Fruit fly (Drosophila melanogaster) whole organism, embryonic: ENCODE measurements around the gene CycA.

Source experiments
- Asciz ChIP-seq: fragments of 200-800 bp; sonication (Bioruptor generic); optimal IDR thresholded peaks from 2 replicates; lab custom pipeline; 2017; ENCODE audit warnings: missing biosample characterization, mild to moderate bottlenecking, missing genetic modification characterization, missing genetic modification reagents
- Atf-2 ChIP-seq: fragments of 200-800 bp; sonication (Bioruptor generic); optimal IDR thresholded peaks from 2 replicates; lab custom pipeline; 2016; ENCODE audit warnings: missing biosample characterization, missing genetic modification characterization
- C15 ChIP-seq: fragments of 200-800 bp; sonication (Bioruptor generic); IDR thresholded peaks from 3 replicates; pipeline ENCODE4 v1.3.6; 2022; ENCODE audit warnings: missing biosample characterization, missing genetic modification characterization
- CG10321 ChIP-seq: fragments of 200-800 bp; sonication (Bioruptor generic); IDR thresholded peaks from 2 replicates; pipeline ENCODE4 v1.3.6; 2022; ENCODE audit warnings: missing biosample characterization, missing genetic modification characterization
- CG10431 ChIP-seq: fragments of 200-800 bp; sonication (Bioruptor generic); optimal IDR thresholded peaks from 3 replicates; lab custom pipeline; 2018; ENCODE audit warnings: missing biosample characterization, mild to moderate bottlenecking, missing genetic modification characterization
- CG11696 ChIP-seq: fragments of 200-800 bp; sonication (Bioruptor generic); IDR thresholded peaks from 2 replicates; pipeline ENCODE4 v1.3.6; 2022; ENCODE audit warnings: missing biosample characterization, missing genetic modification characterization
- CG12155 ChIP-seq: fragments of 200-800 bp; sonication (Bioruptor generic); optimal IDR thresholded peaks from 3 replicates; lab custom pipeline; 2016; ENCODE audit warnings: missing biosample characterization, missing genetic modification characterization
- CG12299 ChIP-seq: fragments of 200-800 bp; sonication (Bioruptor generic); optimal IDR thresholded peaks from 2 replicates; lab custom pipeline; 2018; ENCODE audit warnings: missing biosample characterization, mild to moderate bottlenecking, missing genetic modification characterization
- CG14667 ChIP-seq: fragments of 200-800 bp; sonication (Bioruptor generic); IDR thresholded peaks from 2 replicates; pipeline ENCODE4 v1.3.6; 2022; ENCODE audit warnings: missing biosample characterization, missing genetic modification characterization
- CG15696 ChIP-seq: fragments of 200-800 bp; sonication (Bioruptor generic); optimal IDR thresholded peaks from 2 replicates; lab custom pipeline; 2019; ENCODE audit warnings: missing biosample characterization, mild to moderate bottlenecking, missing genetic modification characterization, moderate library complexity
- CG16863 ChIP-seq: fragments of 200-800 bp; sonication (Bioruptor generic); optimal IDR thresholded peaks from 3 replicates; lab custom pipeline; 2016; ENCODE audit warnings: missing biosample characterization, missing genetic modification characterization
- CG2116 ChIP-seq: fragments of 200-800 bp; sonication (Bioruptor generic); optimal IDR thresholded peaks from 3 replicates; lab custom pipeline; 2018; ENCODE audit warnings: missing biosample characterization, mild to moderate bottlenecking, missing genetic modification characterization
- CG2129 ChIP-seq: fragments of 200-800 bp; sonication (Bioruptor generic); IDR thresholded peaks from 2 replicates; pipeline ENCODE4 v1.3.6; 2022; ENCODE audit warnings: missing biosample characterization, missing genetic modification characterization; ENCODE audit not compliant: partially characterized antibody
- CG2678 ChIP-seq: fragments of 200-800 bp; sonication (Bioruptor generic); optimal IDR thresholded peaks from 3 replicates; lab custom pipeline; 2019; ENCODE audit warnings: missing biosample characterization, mild to moderate bottlenecking, missing genetic modification characterization, moderate library complexity
- CG2712 ChIP-seq: fragments of 200-800 bp; optimal IDR thresholded peaks from 3 replicates; lab custom pipeline; 2019; ENCODE audit warnings: missing biosample characterization, mild to moderate bottlenecking, missing genetic modification characterization, moderate library complexity
- CG30403 ChIP-seq: fragments of 200-800 bp; sonication (Bioruptor generic); optimal IDR thresholded peaks from 3 replicates; lab custom pipeline; 2016; ENCODE audit warnings: missing biosample characterization, missing genetic modification characterization
- CG33213 ChIP-seq: fragments of 200-800 bp; sonication (Bioruptor generic); optimal IDR thresholded peaks from 3 replicates; lab custom pipeline; 2016; ENCODE audit warnings: missing biosample characterization, missing genetic modification characterization
- CG34422 ChIP-seq: fragments of 200-800 bp; sonication (Bioruptor generic); IDR thresholded peaks from 3 replicates; pipeline ENCODE4 v1.3.6; 2022; ENCODE audit warnings: missing biosample characterization, missing genetic modification characterization
- CG3838 ChIP-seq: fragments of 200-800 bp; sonication (Bioruptor generic); optimal IDR thresholded peaks from 3 replicates; lab custom pipeline; 2016; ENCODE audit warnings: missing biosample characterization, missing genetic modification characterization
- CG4404 ChIP-seq: fragments of 200-800 bp; sonication (Bioruptor generic); IDR thresholded peaks from 2 replicates; pipeline ENCODE4 v1.3.6; 2022; ENCODE audit warnings: missing biosample characterization, missing genetic modification characterization
- CG4854 ChIP-seq: fragments of 200-800 bp; sonication (Bioruptor generic); optimal IDR thresholded peaks from 2 replicates; lab custom pipeline; 2016; ENCODE audit warnings: missing biosample characterization, missing genetic modification characterization, inconsistent platforms
- CG6254 ChIP-seq: fragments of 200-800 bp; sonication (Bioruptor generic); optimal IDR thresholded peaks from 3 replicates; lab custom pipeline; 2017; ENCODE audit warnings: mild to moderate bottlenecking, missing biosample characterization, missing genetic modification reagents, missing genetic modification characterization
- CG6854 ChIP-seq: fragments of 200-800 bp; sonication (Bioruptor generic); optimal IDR thresholded peaks from 3 replicates; lab custom pipeline; 2017; ENCODE audit warnings: missing biosample characterization, mild to moderate bottlenecking, missing genetic modification characterization
- CG7271 ChIP-seq: fragments of 200-800 bp; sonication (Bioruptor generic); optimal IDR thresholded peaks from 2 replicates; lab custom pipeline; 2018; ENCODE audit warnings: missing biosample characterization, mild to moderate bottlenecking, missing genetic modification characterization, moderate library complexity
- CG9215 ChIP-seq: fragments of 200-800 bp; sonication (Bioruptor generic); IDR thresholded peaks from 2 replicates; pipeline ENCODE4 v1.3.6; 2022; ENCODE audit warnings: missing biosample characterization, missing genetic modification characterization
- CG9437 ChIP-seq: fragments of 200-800 bp; sonication (Bioruptor generic); optimal IDR thresholded peaks from 2 replicates; lab custom pipeline; 2018; ENCODE audit warnings: missing biosample characterization, mild to moderate bottlenecking, missing genetic modification characterization
- CkIIα-i1 ChIP-seq: fragments of 200-800 bp; sonication (Bioruptor generic); IDR thresholded peaks from 2 replicates; pipeline ENCODE4 v1.3.6; 2022; ENCODE audit warnings: missing biosample characterization, missing genetic modification characterization
- Dbx ChIP-seq: fragments of 200-800 bp; sonication (Bioruptor generic); IDR thresholded peaks from 3 replicates; pipeline ENCODE4 v1.3.6; 2022; ENCODE audit warnings: missing biosample characterization, missing genetic modification characterization
- Deaf1 ChIP-seq: fragments of 200-800 bp; optimal IDR thresholded peaks from 3 replicates; lab custom pipeline; 2019; ENCODE audit warnings: missing biosample characterization, mild to moderate bottlenecking, missing genetic modification characterization, moderate library complexity
- Doc3 ChIP-seq: fragments of 200-800 bp; sonication (Bioruptor generic); IDR thresholded peaks from 3 replicates; pipeline ENCODE4 v1.3.6; 2022; ENCODE audit warnings: missing biosample characterization, missing genetic modification characterization; ENCODE audit not compliant: partially characterized antibody
- Gug ChIP-seq: fragments of 200-800 bp; sonication (Bioruptor generic); IDR thresholded peaks from 4 replicates; pipeline ENCODE4 v1.3.6; 2022; ENCODE audit warnings: missing biosample characterization, missing genetic modification characterization
- Med ChIP-seq: fragments of 200-800 bp; sonication (Bioruptor generic); peaks from one replicate; lab custom pipeline; 2016; ENCODE audit warnings: missing biosample characterization, missing genetic modification characterization, mild to moderate bottlenecking, inconsistent platforms, moderate library complexity
- PHDP ChIP-seq: fragments of 200-800 bp; sonication (Bioruptor generic); optimal IDR thresholded peaks from 3 replicates; lab custom pipeline; 2018; ENCODE audit warnings: missing biosample characterization, mild to moderate bottlenecking, missing genetic modification characterization, moderate library complexity
- Rx ChIP-seq: fragments of 200-800 bp; sonication (Bioruptor generic); IDR thresholded peaks from 2 replicates; pipeline ENCODE4 v1.3.6; 2022; ENCODE audit warnings: missing biosample characterization, missing genetic modification characterization
- Xrp1 ChIP-seq: fragments of 200-800 bp; sonication (Bioruptor generic); IDR thresholded peaks from 2 replicates; pipeline ENCODE4 v1.3.6; 2022; ENCODE audit warnings: missing biosample characterization, missing genetic modification characterization
- abd-A ChIP-seq: fragments of 200-800 bp; sonication (Bioruptor generic); optimal IDR thresholded peaks from 3 replicates; lab custom pipeline; 2019; ENCODE audit warnings: missing biosample characterization, mild to moderate bottlenecking, missing genetic modification characterization, moderate library complexity
- gem ChIP-seq: fragments of 200-800 bp; sonication (Bioruptor generic); optimal IDR thresholded peaks from 2 replicates; lab custom pipeline; 2019; ENCODE audit warnings: missing biosample characterization, mild to moderate bottlenecking, missing genetic modification characterization, moderate library complexity
- grau ChIP-seq: fragments of 200-800 bp; optimal IDR thresholded peaks from 3 replicates; lab custom pipeline; 2019; ENCODE audit warnings: missing biosample characterization, mild to moderate bottlenecking, missing genetic modification characterization, moderate library complexity
- hth ChIP-seq: fragments of >200 bp; optimal IDR thresholded peaks from 2 replicates; lab custom pipeline; 2017; ENCODE audit warnings: inconsistent platforms
- lmd ChIP-seq: fragments of 200-800 bp; sonication (Bioruptor generic); IDR thresholded peaks from 2 replicates; pipeline ENCODE4 v1.3.6; 2022; ENCODE audit warnings: missing biosample characterization, missing genetic modification characterization
- nau ChIP-seq: fragments of 200-800 bp; sonication (Bioruptor generic); optimal IDR thresholded peaks from 3 replicates; lab custom pipeline; 2017; ENCODE audit warnings: missing biosample characterization, mild to moderate bottlenecking, missing genetic modification characterization, missing genetic modification reagents
- odd ChIP-seq: fragments of 200-800 bp; sonication (Bioruptor generic); optimal IDR thresholded peaks from 2 replicates; lab custom pipeline; 2017; ENCODE audit warnings: missing biosample characterization, mild to moderate bottlenecking, missing genetic modification characterization
- pan ChIP-seq, 4 experiments: fragments of >200 bp in 3 of 4; fragments of 200-800 bp in 1 of 4; sonication (Bioruptor generic) in 1 of 4; optimal IDR thresholded peaks in 3 of 4; IDR thresholded peaks in 1 of 4; 2 replicates each; pipeline versions ENCODE4 v1.3.6 to Lab custom; 2017 to 2022; ENCODE audit warnings: missing biosample characterization in 2 of 4, missing genetic modification characterization in 2 of 4, mixed read lengths in 1 of 4
- pum ChIP-seq: fragments of 200-800 bp; sonication (Bioruptor generic); optimal IDR thresholded peaks from 2 replicates; lab custom pipeline; 2016; ENCODE audit warnings: missing biosample characterization, missing genetic modification characterization
- ro ChIP-seq: fragments of 200-800 bp; sonication (Bioruptor generic); IDR thresholded peaks from 2 replicates; pipeline ENCODE4 v1.3.6; 2022; ENCODE audit warnings: missing biosample characterization, missing genetic modification characterization
- row ChIP-seq: fragments of 200-800 bp; sonication (Bioruptor generic); IDR thresholded peaks from 3 replicates; pipeline ENCODE4 v1.3.6; 2022; ENCODE audit warnings: missing biosample characterization, missing genetic modification characterization
- run ChIP-seq: fragments of 200-800 bp; sonication (Bioruptor generic); optimal IDR thresholded peaks from 3 replicates; lab custom pipeline; 2018; ENCODE audit warnings: missing biosample characterization, mild to moderate bottlenecking, missing genetic modification characterization
- sima ChIP-seq: fragments of 200-800 bp; sonication (Bioruptor generic); optimal IDR thresholded peaks from 2 replicates; lab custom pipeline; 2016; ENCODE audit warnings: missing biosample characterization, missing genetic modification characterization
- stwl ChIP-seq: fragments of 200-800 bp; sonication (Bioruptor generic); optimal IDR thresholded peaks from 3 replicates; lab custom pipeline; 2018; ENCODE audit warnings: missing biosample characterization, mild to moderate bottlenecking, missing genetic modification characterization, moderate library complexity
- tap ChIP-seq: fragments of 200-800 bp; optimal IDR thresholded peaks from 3 replicates; lab custom pipeline; 2019; ENCODE audit warnings: missing biosample characterization, mild to moderate bottlenecking, missing genetic modification characterization, moderate library complexity
- tgo ChIP-seq: fragments of 200-800 bp; sonication (Bioruptor generic); IDR thresholded peaks from 3 replicates; pipeline ENCODE4 v1.3.6; 2022; ENCODE audit warnings: missing biosample characterization, missing genetic modification characterization
- unc-4 ChIP-seq: fragments of 200-800 bp; sonication (Bioruptor generic); IDR thresholded peaks from 2 replicates; pipeline ENCODE4 v1.3.6; 2022; ENCODE audit warnings: missing biosample characterization, missing genetic modification characterization; ENCODE audit not compliant: partially characterized antibody

Gene CycA

DNA sequence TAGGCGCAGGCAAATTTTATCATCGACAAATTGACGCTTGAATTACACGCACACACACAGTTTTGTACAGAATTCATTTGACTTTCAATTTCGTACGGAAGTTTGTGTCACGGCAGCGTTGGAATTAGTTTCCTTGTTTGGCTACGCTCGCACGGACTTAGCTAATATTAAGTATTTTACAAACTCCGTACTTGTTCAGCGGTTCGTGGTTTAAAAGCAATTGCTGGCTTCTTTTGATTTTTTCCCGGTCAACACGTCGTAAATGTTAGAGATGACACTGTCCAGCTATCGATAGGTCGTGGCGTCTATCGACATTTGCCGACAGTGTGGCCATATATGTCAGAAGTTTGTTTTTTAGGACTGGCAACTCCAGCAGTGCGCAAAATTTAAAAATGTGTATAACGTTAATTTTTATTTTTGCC is at the start of gene CycA (continued):
- no peak for TF ChIP-seq nau
- TF ChIP-seq CG12299 (tag; lab: Kevin White, UChicago) = peak; percentile 32
- TF ChIP-seq CG6254 (GFP tag; lab: Kevin White, UChicago) = no peak
- TF ChIP-seq CG14667 = no peak
- TF ChIP-seq pan (optimal IDR thresholded peaks at IDR 0.05; lab: Kevin White, UChicago) = no peak
- no peak for TF ChIP-seq pan (GFP tag; optimal IDR thresholded peaks at IDR 0.05 in 1 of 2, IDR thresholded peaks at IDR 0.05 in 1 of 2)
- TF ChIP-seq CG6854 (GFP tag; lab: Kevin White, UChicago) = no peak
- TF ChIP-seq abd-A (tag; lab: Kevin White, UChicago) = no peak
- peak; percentile 15 for TF ChIP-seq CG12155
- no peak for TF ChIP-seq Xrp1
- TF ChIP-seq pum (GFP tag; lab: Kevin White, UChicago) = no peak
- TF ChIP-seq CG10321 (GFP tag; lab: Robert Waterston, UW) = no peak
- TF ChIP-seq PHDP (tag; lab: Kevin White, UChicago) = peak; percentile 9
- TF ChIP-seq CG2678 = no peak
- TF ChIP-seq CG9437 = no peak
- peak; percentile 41 for TF ChIP-seq CG2712 (tag; lab: Kevin White, UChicago)
- TF ChIP-seq CG2116 = peak; percentile 87
- peak; percentile 50 for TF ChIP-seq CG2129 (GFP tag; lab: Robert Waterston, UW)
- no peak for TF ChIP-seq Rx (GFP tag; lab: Robert Waterston, UW)
- no peak for TF ChIP-seq CG3838 (GFP tag; lab: Kevin White, UChicago)
- TF ChIP-seq CG33213 = peak; percentile 49
- no peak for TF ChIP-seq Dbx (GFP tag; lab: Robert Waterston, UW)
- TF ChIP-seq lmd (GFP tag; lab: Robert Waterston, UW) = no peak
- TF ChIP-seq Gug (GFP tag; lab: Robert Waterston, UW) = no peak
- no peak for TF ChIP-seq ro (GFP tag; lab: Robert Waterston, UW)
- TF ChIP-seq C15 = no peak
- no peak for TF ChIP-seq CG16863 (GFP tag; lab: Kevin White, UChicago)
- peak; percentile 82 for TF ChIP-seq stwl (tag; lab: Kevin White, UChicago)
- TF ChIP-seq unc-4 = peak; percentile 85
- TF ChIP-seq CG4404 (GFP tag; lab: Robert Waterston, UW) = no peak
- TF ChIP-seq CG30403 = peak; percentile 12
- no peak for TF ChIP-seq hth (lab: Kevin White, UChicago)
- TF ChIP-seq CG11696 (GFP tag; lab: Robert Waterston, UW) = no peak
- TF ChIP-seq Deaf1 (tag; lab: Kevin White, UChicago) = peak; percentile 23
- peak; percentile 99 for TF ChIP-seq CG9215 (GFP tag; lab: Robert Waterston, UW)
- TF ChIP-seq CG4854 = no peak
- peak; percentile 67 for TF ChIP-seq Doc3 (GFP tag; lab: Robert Waterston, UW)
- TF ChIP-seq CG15696 (tag; lab: Kevin White, UChicago) = no peak
- TF ChIP-seq Med = peak; percentile 78
- no peak for TF ChIP-seq CG7271 (tag; lab: Kevin White, UChicago)
- TF ChIP-seq row (GFP tag; lab: Robert Waterston, UW) = peak; percentile 13; the same call in 1 of the 3 replicates
- no peak for TF ChIP-seq tap (tag; lab: Kevin White, UChicago)
- TF ChIP-seq run (tag; lab: Kevin White, UChicago) = no peak
- TF ChIP-seq Atf-2 (GFP tag; lab: Kevin White, UChicago) = no peak
- TF ChIP-seq CkIIα-i1 (GFP tag; lab: Robert Waterston, UW) = no peak
- TF ChIP-seq CG34422 (GFP tag; lab: Robert Waterston, UW) = no peak
- no peak for TF ChIP-seq Asciz (GFP tag; lab: Kevin White, UChicago)
- TF ChIP-seq odd (GFP tag; lab: Kevin White, UChicago) = no peak
- no peak for TF ChIP-seq grau (tag; lab: Kevin White, UChicago)
- TF ChIP-seq tgo (GFP tag; lab: Robert Waterston, UW) = no peak
- TF ChIP-seq CG10431 (GFP tag; lab: Kevin White, UChicago) = no peak
- no peak for TF ChIP-seq sima (GFP tag; lab: Kevin White, UChicago)
- TF ChIP-seq gem (tag; lab: Kevin White, UChicago) = no peak
